Fruit fly (Drosophila melanogaster): Measurements from ENCODE around the gene CG1105.

Gene CG1105

DNA sequence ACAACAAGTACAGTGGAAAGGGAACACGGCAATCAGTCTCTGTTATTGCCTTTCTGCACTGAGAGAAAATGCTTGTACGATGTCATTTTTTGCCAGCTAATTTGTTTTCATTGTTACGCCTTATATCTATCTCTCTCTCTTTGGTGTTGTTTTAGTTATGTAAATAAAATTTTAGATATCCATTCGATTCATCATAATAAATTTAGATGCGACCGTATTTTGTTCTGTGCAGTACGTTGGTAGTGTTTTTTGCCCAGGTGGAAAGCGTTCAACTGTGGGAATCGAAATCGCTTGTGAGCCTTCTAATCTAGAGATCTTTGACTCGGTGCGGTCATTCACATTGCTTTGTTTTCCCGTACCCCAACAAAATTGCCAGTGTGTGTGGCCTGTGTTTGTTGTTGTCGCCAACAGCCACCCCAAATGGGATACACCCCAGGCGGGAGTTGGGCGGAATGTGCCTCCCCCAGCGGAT lies 8.8 kb upstream of the CG1105 start (continued):
- no peak for TF ChIP-seq tai (GFP tag; optimal IDR thresholded peaks at IDR 0.05)
- peak; percentile 96 for TF ChIP-seq Hnf4 (GFP tag; optimal IDR thresholded peaks at IDR 0.05)

DNA sequence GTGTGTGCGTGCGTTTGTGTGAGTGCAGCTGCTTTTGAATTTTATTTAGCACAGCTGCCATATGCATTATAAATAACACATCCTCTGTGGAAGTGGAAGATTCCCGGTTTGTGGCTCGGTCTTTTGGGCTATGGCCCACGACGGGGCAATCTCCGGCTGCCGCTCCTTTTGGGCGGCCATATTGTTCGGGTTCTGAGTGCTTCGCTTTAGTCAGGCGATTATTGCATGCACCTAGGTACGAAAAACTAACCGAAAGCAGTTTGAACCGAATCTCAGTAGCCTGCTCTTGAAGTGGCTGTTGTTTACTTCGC lies 8.1 kb upstream of the CG1105 start:
- TF ChIP-seq Mio (GFP tag; optimal IDR thresholded peaks at IDR 0.05): no peak
- no peak for TF ChIP-seq OdsH (GFP tag; optimal IDR thresholded peaks at IDR 0.05)
- TF ChIP-seq Myc (optimal IDR thresholded peaks at IDR 0.05): no peak
- TF ChIP-seq brk (GFP tag; optimal IDR thresholded peaks at IDR 0.05): no peak

DNA sequence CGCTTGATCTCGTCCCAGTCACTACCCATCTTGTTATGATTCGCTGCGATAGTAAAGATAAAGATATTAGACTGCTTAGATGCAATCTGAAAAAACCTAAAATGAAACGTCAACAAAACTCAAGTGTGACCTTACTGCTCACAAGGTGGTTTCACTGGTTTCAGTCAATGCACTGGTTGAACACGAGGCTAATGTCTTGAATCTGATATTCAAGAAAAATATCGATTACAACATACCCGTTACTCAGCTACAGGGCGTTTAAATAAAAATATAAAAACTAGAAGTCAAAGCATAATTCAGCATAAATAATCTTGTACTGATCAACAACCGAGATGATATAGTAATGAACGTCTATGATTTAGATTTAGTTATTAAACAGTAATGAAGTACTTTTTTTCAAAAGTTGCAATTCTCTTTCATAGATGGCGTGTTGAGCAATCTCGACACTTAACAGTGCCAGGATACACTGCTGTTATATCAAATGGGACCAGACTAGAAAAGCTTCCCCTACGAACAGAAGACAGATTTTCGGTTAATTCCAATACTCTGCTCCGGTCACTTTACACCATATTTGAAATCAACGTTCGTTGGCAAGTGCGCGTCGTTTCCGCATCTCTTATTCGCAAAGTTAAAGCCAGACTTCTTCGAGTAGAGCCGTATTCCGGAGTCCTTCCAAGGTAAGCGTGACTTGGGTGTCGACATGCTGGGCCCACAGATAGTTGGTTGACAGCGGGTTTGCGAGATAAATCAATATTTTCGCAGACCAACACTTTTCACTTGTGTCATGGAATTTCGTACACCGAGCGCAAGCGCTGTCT lies 7.6 kb upstream of the CG1105 start, which contains the start of the genes Ufl1 and CG1943:
Gene Ufl1 (minus strand): TSS at position 156 of the 818 bp plus-strand sequence.
Gene CG1943 (plus strand): TSS at position 563 of the 818 bp plus-strand sequence.
- TF ChIP-seq Mio (GFP tag; optimal IDR thresholded peaks at IDR 0.05) (no peak), dmrt93B (GFP tag; optimal IDR thresholded peaks at IDR 0.05) (no peak), dsf (GFP tag; optimal IDR thresholded peaks at IDR 0.05; ENCODE audit: borderline replicate concordance) (no peak), Abd-B (GFP tag; optimal IDR thresholded peaks at IDR 0.05) (no peak), br (GFP tag; optimal IDR thresholded peaks at IDR 0.05) (peak; percentile 3), Dif (GFP tag; optimal IDR thresholded peaks at IDR 0.05; ENCODE audit: partially characterized antibody) (peak; percentile 40), h (GFP tag; optimal IDR thresholded peaks at IDR 0.05) (peak; percentile 12), sage (GFP tag; optimal IDR thresholded peaks at IDR 0.05) (peak; percentile 14), Myc (optimal IDR thresholded peaks at IDR 0.05) (peak; percentile 49), pan (optimal IDR thresholded peaks at IDR 0.05) (no peak), CrebA (GFP tag; optimal IDR thresholded peaks at IDR 0.05; ENCODE audit: borderline replicate concordance) (no peak), psq (GFP tag; optimal IDR thresholded peaks at IDR 0.05) (no peak), fru (GFP tag; optimal IDR thresholded peaks at IDR 0.05) (no peak), Vsx2 (GFP tag; optimal IDR thresholded peaks at IDR 0.05; ENCODE audit: partially characterized antibody) (no peak), Hr83 (GFP tag; optimal IDR thresholded peaks at IDR 0.05; ENCODE audit: poor library complexity, severe bottlenecking) (no peak), Dfd (GFP tag; optimal IDR thresholded peaks at IDR 0.05) (no peak), Sp1 (GFP tag; optimal IDR thresholded peaks at IDR 0.05) (peak; percentile 38), usp (GFP tag; optimal IDR thresholded peaks at IDR 0.05) (no peak), OdsH (GFP tag; optimal IDR thresholded peaks at IDR 0.05) (no peak), CG9705 (GFP tag; optimal IDR thresholded peaks at IDR 0.05) (no peak), GATAd (GFP tag; optimal IDR thresholded peaks at IDR 0.05) (no peak), jim (GFP tag; optimal IDR thresholded peaks at IDR 0.05) (no peak), Hnf4 (GFP tag; optimal IDR thresholded peaks at IDR 0.05) (peak; percentile 24), HLH106 (tag; optimal IDR thresholded peaks at IDR 0.05) (no peak), CG32264 (GFP tag; optimal IDR thresholded peaks at IDR 0.05) (no peak), Jra (GFP tag; optimal IDR thresholded peaks at IDR 0.05) (peak; percentile 33), sv (GFP tag; optimal IDR thresholded peaks at IDR 0.05) (no peak), Rel (GFP tag; optimal IDR thresholded peaks at IDR 0.05) (no peak), Rel (tag; optimal IDR thresholded peaks at IDR 0.05) (peak; percentile 8), lola (GFP tag; optimal IDR thresholded peaks at IDR 0.05) (no peak), N (GFP tag; optimal IDR thresholded peaks at IDR 0.05) (no peak), rgr (GFP tag; optimal IDR thresholded peaks at IDR 0.05) (peak; percentile 20), ey (GFP tag; optimal IDR thresholded peaks at IDR 0.05) (no peak), tai (GFP tag; optimal IDR thresholded peaks at IDR 0.05) (peak; percentile 77), brk (GFP tag; optimal IDR thresholded peaks at IDR 0.05) (peak; percentile 68), woc (GFP tag; optimal IDR thresholded peaks at IDR 0.05) (peak; percentile 35), Hr78 (GFP tag; optimal IDR thresholded peaks at IDR 0.05) (no peak), foxo (GFP tag; optimal IDR thresholded peaks at IDR 0.05) (peak in 1 of 2 experiments; percentile 13), dl (GFP tag; optimal IDR thresholded peaks at IDR 0.05; ENCODE audit: insufficient read depth in 1 of 2, partially characterized antibody in 2 of 2) (no peak)

Data from whole organism, wandering third instar larva.